Fruit fly (Drosophila melanogaster) whole organism, embryonic: Measurements from ENCODE around the gene CG7379.
A peak's percentile ranks its signal among the peaks of the same experiment; 100 is the strongest.

Source experiments
- Abd-B ChIP-seq: fragments of 200-800 bp; sonication (Bioruptor generic); optimal IDR thresholded peaks from 2 replicates; lab custom pipeline; 2018; ENCODE audit warnings: missing biosample characterization, mild to moderate bottlenecking, missing genetic modification characterization, moderate library complexity
- B-H2 ChIP-seq: fragments of 200-800 bp; sonication (Bioruptor generic); optimal IDR thresholded peaks from 2 replicates; lab custom pipeline; 2018; ENCODE audit warnings: missing biosample characterization, mild to moderate bottlenecking, missing genetic modification characterization
- BEAF-32 ChIP-seq: fragments of 200-800 bp; sonication (Bioruptor generic); optimal IDR thresholded peaks from 3 replicates; lab custom pipeline; 2017; ENCODE audit warnings: missing biosample characterization, missing genetic modification characterization, mild to moderate bottlenecking, moderate library complexity, missing genetic modification reagents
- CG10565 ChIP-seq: fragments of 200-800 bp; sonication (Bioruptor generic); optimal IDR thresholded peaks from 3 replicates; lab custom pipeline; 2016; ENCODE audit warnings: missing biosample characterization, mild to moderate bottlenecking, missing genetic modification characterization
- CG12769 ChIP-seq: fragments of 200-800 bp; sonication (Bioruptor generic); optimal IDR thresholded peaks from 2 replicates; lab custom pipeline; 2019; ENCODE audit warnings: missing biosample characterization, mild to moderate bottlenecking, missing genetic modification characterization, moderate library complexity
- CG14050 ChIP-seq: fragments of 200-800 bp; sonication (Bioruptor generic); IDR thresholded peaks from 3 replicates; pipeline ENCODE4 v1.3.6; 2022; ENCODE audit warnings: missing biosample characterization, missing genetic modification characterization
- CG14710 ChIP-seq: fragments of 200-800 bp; sonication (Bioruptor generic); optimal IDR thresholded peaks from 3 replicates; lab custom pipeline; 2019; ENCODE audit warnings: missing biosample characterization, mild to moderate bottlenecking, missing genetic modification characterization, moderate library complexity
- CG15073 ChIP-seq: fragments of 200-800 bp; sonication (Bioruptor generic); optimal IDR thresholded peaks from 2 replicates; lab custom pipeline; 2016; ENCODE audit warnings: missing biosample characterization, missing genetic modification characterization
- CG15269 ChIP-seq: fragments of 200-800 bp; sonication (Bioruptor generic); optimal IDR thresholded peaks from 2 replicates; lab custom pipeline; 2018; ENCODE audit warnings: missing biosample characterization, mild to moderate bottlenecking, missing genetic modification characterization, moderate library complexity
- CG16815 ChIP-seq: fragments of 200-800 bp; sonication (Bioruptor generic); optimal IDR thresholded peaks from 3 replicates; lab custom pipeline; 2017; ENCODE audit warnings: missing biosample characterization, mild to moderate bottlenecking, missing genetic modification characterization
- CG17361 ChIP-seq: fragments of 200-800 bp; sonication (Bioruptor generic); IDR thresholded peaks from 3 replicates; pipeline ENCODE4 v1.3.6; 2022; ENCODE audit warnings: missing biosample characterization, missing genetic modification characterization
- CG17912 ChIP-seq: fragments of 200-800 bp; sonication (Bioruptor generic); optimal IDR thresholded peaks from 2 replicates; lab custom pipeline; 2018; ENCODE audit warnings: missing biosample characterization, mild to moderate bottlenecking, missing genetic modification characterization
- CG18476 ChIP-seq: fragments of 200-800 bp; sonication (Bioruptor generic); optimal IDR thresholded peaks from 2 replicates; lab custom pipeline; 2016; ENCODE audit warnings: missing biosample characterization, mild to moderate bottlenecking, missing genetic modification characterization
- CG2889 ChIP-seq: fragments of 200-800 bp; sonication (Bioruptor generic); IDR thresholded peaks from 3 replicates; pipeline ENCODE4 v1.3.6; 2022; ENCODE audit warnings: missing biosample characterization, missing genetic modification characterization
- CG30020 ChIP-seq: fragments of 200-800 bp; optimal IDR thresholded peaks from 2 replicates; lab custom pipeline; 2019; ENCODE audit warnings: missing biosample characterization, mild to moderate bottlenecking, missing genetic modification characterization, moderate library complexity
- CG33557 ChIP-seq: fragments of 200-800 bp; sonication (Bioruptor generic); optimal IDR thresholded peaks from 2 replicates; lab custom pipeline; 2019; ENCODE audit warnings: missing biosample characterization, mild to moderate bottlenecking, missing genetic modification characterization, moderate library complexity
- CG43689 ChIP-seq: fragments of 200-800 bp; sonication (Bioruptor generic); IDR thresholded peaks from 2 replicates; pipeline ENCODE4 v1.3.6; 2022; ENCODE audit warnings: missing biosample characterization, missing genetic modification characterization
- CG4404 ChIP-seq: fragments of 200-800 bp; sonication (Bioruptor generic); IDR thresholded peaks from 2 replicates; pipeline ENCODE4 v1.3.6; 2022; ENCODE audit warnings: missing biosample characterization, missing genetic modification characterization
- CG6765 ChIP-seq: fragments of 200-800 bp; sonication (Bioruptor generic); optimal IDR thresholded peaks from 3 replicates; lab custom pipeline; 2017; ENCODE audit warnings: missing biosample characterization, mild to moderate bottlenecking, missing genetic modification characterization
- CG6791 ChIP-seq: fragments of 200-800 bp; sonication (Bioruptor generic); IDR thresholded peaks from 3 replicates; pipeline ENCODE4 v1.3.6; 2022; ENCODE audit warnings: missing biosample characterization, missing genetic modification characterization; ENCODE audit not compliant: partially characterized antibody
- CG7963 ChIP-seq: fragments of 200-800 bp; sonication (Bioruptor generic); IDR thresholded peaks from 3 replicates; pipeline ENCODE4 v1.3.6; 2022; ENCODE audit warnings: missing biosample characterization, missing genetic modification characterization; ENCODE audit not compliant: partially characterized antibody
- Doc3 ChIP-seq: fragments of 200-800 bp; sonication (Bioruptor generic); IDR thresholded peaks from 3 replicates; pipeline ENCODE4 v1.3.6; 2022; ENCODE audit warnings: missing biosample characterization, missing genetic modification characterization; ENCODE audit not compliant: partially characterized antibody
- HLH4C ChIP-seq: fragments of 200-800 bp; sonication (Bioruptor generic); IDR thresholded peaks from 3 replicates; pipeline ENCODE4 v1.3.6; 2022; ENCODE audit warnings: missing biosample characterization, missing genetic modification characterization; ENCODE audit not compliant: partially characterized antibody
- Hr39 ChIP-seq: fragments of >200 bp; optimal IDR thresholded peaks from 2 replicates; lab custom pipeline; 2017
- Hr51 ChIP-seq, 2 experiments: fragments of 200-800 bp; sonication (Bioruptor generic); optimal IDR thresholded peaks; 2 replicates in 1 of 2; 3 replicates in 1 of 2; lab custom pipeline; 2016 to 2018; ENCODE audit warnings: missing biosample characterization in 2 of 2, missing genetic modification characterization in 2 of 2, mild to moderate bottlenecking in 1 of 2, moderate library complexity in 1 of 2
- Jarid2 ChIP-seq: fragments of 200-800 bp; sonication (Bioruptor generic); optimal IDR thresholded peaks from 3 replicates; lab custom pipeline; 2017; ENCODE audit warnings: mild to moderate bottlenecking, missing biosample characterization, missing genetic modification reagents, missing genetic modification characterization
- Nf-YC ChIP-seq: fragments of 200-800 bp; optimal IDR thresholded peaks from 3 replicates; lab custom pipeline; 2019; ENCODE audit warnings: missing biosample characterization, mild to moderate bottlenecking, missing genetic modification characterization, moderate library complexity
- Ptx1 ChIP-seq: fragments of 200-800 bp; sonication (Bioruptor generic); IDR thresholded peaks from 2 replicates; pipeline ENCODE4 v1.3.6; 2022; ENCODE audit warnings: missing biosample characterization, missing genetic modification characterization
- Vsx1 ChIP-seq: fragments of 200-800 bp; sonication (Bioruptor generic); optimal IDR thresholded peaks from 2 replicates; lab custom pipeline; 2017; ENCODE audit warnings: missing biosample characterization, mild to moderate bottlenecking, missing genetic modification characterization, missing genetic modification reagents
- abd-A ChIP-seq: fragments of 200-800 bp; sonication (Bioruptor generic); optimal IDR thresholded peaks from 3 replicates; lab custom pipeline; 2019; ENCODE audit warnings: missing biosample characterization, mild to moderate bottlenecking, missing genetic modification characterization, moderate library complexity
- bbx ChIP-seq: fragments of 200-800 bp; sonication (Bioruptor generic); IDR thresholded peaks from 2 replicates; pipeline ENCODE4 v1.3.6; 2022; ENCODE audit warnings: missing biosample characterization, missing genetic modification characterization; ENCODE audit not compliant: partially characterized antibody
- br ChIP-seq: fragments of >200 bp; optimal IDR thresholded peaks from 2 replicates; lab custom pipeline; 2017
- cas ChIP-seq: fragments of 200-800 bp; sonication (Bioruptor generic); IDR thresholded peaks from 2 replicates; pipeline ENCODE4 v1.3.6; 2022; ENCODE audit warnings: missing biosample characterization, missing genetic modification characterization
- da ChIP-seq: fragments of 200-800 bp; sonication (Bioruptor generic); optimal IDR thresholded peaks from 2 replicates; lab custom pipeline; 2016; ENCODE audit warnings: missing biosample characterization, missing genetic modification characterization
- gce ChIP-seq: fragments of 200-800 bp; sonication (Bioruptor generic); IDR thresholded peaks from 3 replicates; pipeline ENCODE4 v1.3.6; 2022; ENCODE audit warnings: missing biosample characterization, missing genetic modification characterization
- gcm ChIP-seq: fragments of 200-800 bp; sonication (Bioruptor generic); optimal IDR thresholded peaks from 2 replicates; lab custom pipeline; 2019; ENCODE audit warnings: missing biosample characterization, mild to moderate bottlenecking, missing genetic modification characterization, moderate library complexity
- gt ChIP-seq: fragments of 200-800 bp; sonication (Bioruptor generic); IDR thresholded peaks from 2 replicates; pipeline ENCODE4 v1.3.6; 2022; ENCODE audit warnings: missing biosample characterization, missing genetic modification characterization
- ham ChIP-seq: fragments of 200-800 bp; sonication (Bioruptor generic); IDR thresholded peaks from 2 replicates; pipeline ENCODE4 v1.3.6; 2022; ENCODE audit warnings: missing biosample characterization, missing genetic modification characterization
- insv ChIP-seq, 2 experiments: fragments of 200-800 bp; sonication (Bioruptor generic); optimal IDR thresholded peaks; 3 replicates each; lab custom pipeline; 2016 to 2018; ENCODE audit warnings: missing biosample characterization in 2 of 2, missing genetic modification characterization in 2 of 2
- inv ChIP-seq: fragments of 200-800 bp; sonication (Bioruptor generic); IDR thresholded peaks from 2 replicates; pipeline ENCODE4 v1.3.6; 2022; ENCODE audit warnings: missing biosample characterization, missing genetic modification characterization; ENCODE audit not compliant: partially characterized antibody
- nerfin-1 ChIP-seq: fragments of 200-800 bp; sonication (Bioruptor generic); optimal IDR thresholded peaks from 3 replicates; lab custom pipeline; 2019; ENCODE audit warnings: missing biosample characterization, mild to moderate bottlenecking, missing genetic modification characterization, moderate library complexity
- odd ChIP-seq: fragments of 200-800 bp; sonication (Bioruptor generic); optimal IDR thresholded peaks from 2 replicates; lab custom pipeline; 2017; ENCODE audit warnings: missing biosample characterization, mild to moderate bottlenecking, missing genetic modification characterization
- otp ChIP-seq: fragments of 200-800 bp; sonication (Bioruptor generic); IDR thresholded peaks from 3 replicates; pipeline ENCODE4, ENCODE4 v1.3.6; 2022; ENCODE audit warnings: missing biosample characterization, missing genetic modification characterization
- peb ChIP-seq: fragments of 200-800 bp; sonication (Bioruptor generic); IDR thresholded peaks from 2 replicates; pipeline ENCODE4 v1.3.6; 2022; ENCODE audit warnings: missing biosample characterization, missing genetic modification characterization
- salm ChIP-seq: fragments of 200-800 bp; sonication (Bioruptor generic); optimal IDR thresholded peaks from 2 replicates; lab custom pipeline; 2018; ENCODE audit warnings: missing biosample characterization, mild to moderate bottlenecking, missing genetic modification characterization
- tio ChIP-seq: fragments of 200-800 bp; sonication (Bioruptor generic); optimal IDR thresholded peaks from 2 replicates; lab custom pipeline; 2017; ENCODE audit warnings: missing biosample characterization, missing genetic modification characterization, inconsistent platforms
- toy ChIP-seq: fragments of 200-800 bp; sonication (Bioruptor generic); IDR thresholded peaks from 2 replicates; pipeline ENCODE4 v1.3.6; 2022; ENCODE audit warnings: missing biosample characterization, missing genetic modification characterization
- tx ChIP-seq: fragments of 200-800 bp; sonication (Bioruptor generic); optimal IDR thresholded peaks from 2 replicates; lab custom pipeline; 2016; ENCODE audit warnings: missing biosample characterization, missing genetic modification characterization
- z ChIP-seq: fragments of 200-800 bp; sonication (Bioruptor generic); IDR thresholded peaks from 3 replicates; pipeline ENCODE4 v1.3.6; 2022; ENCODE audit warnings: missing biosample characterization, missing genetic modification characterization
- zen ChIP-seq: fragments of 200-800 bp; sonication (Bioruptor generic); optimal IDR thresholded peaks from 3 replicates; lab custom pipeline; 2018; ENCODE audit warnings: missing biosample characterization, mild to moderate bottlenecking, missing genetic modification characterization, moderate library complexity
- zen2 ChIP-seq: fragments of 200-800 bp; sonication (Bioruptor generic); IDR thresholded peaks from 3 replicates; pipeline ENCODE4 v1.3.6; 2022; ENCODE audit warnings: missing biosample characterization, missing genetic modification characterization; ENCODE audit not compliant: partially characterized antibody

CG7379 gene

dm6 chr3R:17798211-17798737 lies at the start of gene CG7379 (continued):
- TF ChIP-seq ham (GFP tag; lab: Robert Waterston, UW): no peak
- TF ChIP-seq insv (GFP tag; optimal IDR thresholded peaks at IDR 0.05; lab: Kevin White, UChicago): peak in 1 of 2 experiments; percentile 73
- peak; percentile 80 for TF ChIP-seq Ptx1 (GFP tag; lab: Robert Waterston, UW)
- no peak for TF ChIP-seq Jarid2 (GFP tag; lab: Kevin White, UChicago)
- TF ChIP-seq cas: peak; percentile 66
- peak; percentile 71 for TF ChIP-seq CG6765 (GFP tag; lab: Kevin White, UChicago)
- TF ChIP-seq tx (GFP tag; lab: Kevin White, UChicago): peak; percentile 70
- peak; percentile 67 for TF ChIP-seq CG33557 (GFP tag; lab: Kevin White, UChicago)
- TF ChIP-seq CG4404 (GFP tag; lab: Robert Waterston, UW): peak; percentile 84
- no peak for TF ChIP-seq CG7963 (GFP tag; lab: Robert Waterston, UW)
- peak; percentile 51 for TF ChIP-seq BEAF-32 (GFP tag; lab: Kevin White, UChicago)
- TF ChIP-seq CG10565 (GFP tag; lab: Kevin White, UChicago): no peak
- TF ChIP-seq CG17361 (GFP tag; lab: Robert Waterston, UW): peak; percentile 86
- peak; percentile 68 for TF ChIP-seq da (GFP tag; lab: Kevin White, UChicago)
- TF ChIP-seq peb (GFP tag; lab: Robert Waterston, UW): no peak
- no peak for TF ChIP-seq CG2889 (GFP tag; lab: Robert Waterston, UW)
- TF ChIP-seq CG17912 (GFP tag; lab: Kevin White, UChicago): peak; percentile 49
- TF ChIP-seq br (lab: Kevin White, UChicago): no peak
- peak; percentile 84 for TF ChIP-seq CG18476 (GFP tag; lab: Kevin White, UChicago)
- no peak for TF ChIP-seq Doc3
- TF ChIP-seq odd: peak; percentile 17
- peak; percentile 70 for TF ChIP-seq CG30020
- TF ChIP-seq toy (GFP tag; lab: Robert Waterston, UW): no peak
- peak; percentile 27 for TF ChIP-seq CG15073 (GFP tag; lab: Kevin White, UChicago)
- peak; percentile 94 for TF ChIP-seq B-H2 (GFP tag; lab: Kevin White, UChicago)
- no peak for TF ChIP-seq HLH4C (GFP tag; lab: Robert Waterston, UW)
- TF ChIP-seq Abd-B (GFP tag; lab: Kevin White, UChicago): peak; percentile 72
- TF ChIP-seq CG14710 (tag; lab: Kevin White, UChicago): peak; percentile 88
- peak; percentile 71 for TF ChIP-seq zen (tag; lab: Kevin White, UChicago)
- TF ChIP-seq CG15269 (tag; lab: Kevin White, UChicago): peak; percentile 66
- peak; percentile 72 for TF ChIP-seq Nf-YC (tag; lab: Kevin White, UChicago)
- peak; percentile 50; the same call in 1 of the 2 replicates for TF ChIP-seq gt (GFP tag; lab: Robert Waterston, UW)
- TF ChIP-seq gce (GFP tag; lab: Robert Waterston, UW): no peak
- no peak for TF ChIP-seq CG12769 (tag; lab: Kevin White, UChicago)

- TF ChIP-seq otp (GFP tag; lab: Robert Waterston, UW): no peak
- TF ChIP-seq zen2 (GFP tag; lab: Robert Waterston, UW): 0 out of 3 replicates have a peak, but pooled peaks have one; percentile 7
- TF ChIP-seq inv (GFP tag; lab: Robert Waterston, UW): no peak
- peak; percentile 82 for TF ChIP-seq Hr39 (lab: Kevin White, UChicago)
- peak; percentile 26; the same call in 1 of the 3 replicates for TF ChIP-seq z
- peak; percentile 73 for TF ChIP-seq bbx
- TF ChIP-seq CG43689 (GFP tag; lab: Robert Waterston, UW): no peak
- TF ChIP-seq salm: no peak
- TF ChIP-seq CG6791 (GFP tag; lab: Robert Waterston, UW): peak; percentile 77
- TF ChIP-seq Vsx1 (GFP tag; lab: Kevin White, UChicago): no peak
- TF ChIP-seq CG14050 (GFP tag; lab: Robert Waterston, UW): no peak
- TF ChIP-seq nerfin-1 (tag; lab: Kevin White, UChicago): peak; percentile 100
- TF ChIP-seq tio (GFP tag; lab: Kevin White, UChicago): no peak
- TF ChIP-seq Hr51 (GFP tag; optimal IDR thresholded peaks at IDR 0.05; lab: Kevin White, UChicago): no peak
- peak; percentile 70 for TF ChIP-seq abd-A (tag; lab: Kevin White, UChicago)
- no peak for TF ChIP-seq gcm (GFP tag; lab: Kevin White, UChicago)
- TF ChIP-seq CG16815 (GFP tag; lab: Kevin White, UChicago): no peak
Observed at dm6 chr3R:17846966-17847365, 48.9 kb upstream of the CG7379 start.
